Worm (Caenorhabditis elegans) whole organism, early embryonic: ENCODE results near the gene ZC443.3.

Source experiments
- aly-1 ChIP-seq: sonication (generic microtip); optimal IDR thresholded peaks from 2 replicates; lab custom pipeline; 2016; ENCODE audit warnings: missing genetic modification characterization, missing compliant biosample characterization
- ama-1 ChIP-seq: fragments of 150-350 bp; optimal IDR thresholded peaks from 2 replicates; lab custom pipeline; 2014
- sea-1 ChIP-seq: fragments of 200-800 bp; sonication (Bioruptor generic); conservative IDR thresholded peaks from 2 replicates; pipeline ENCODE4 v1.3.6; 2022; ENCODE audit warnings: missing genetic modification characterization, missing compliant biosample characterization
- tra-4 ChIP-seq: sonication (generic microtip); optimal IDR thresholded peaks from 2 replicates; lab custom pipeline; 2017; ENCODE audit warnings: missing genetic modification characterization, missing compliant biosample characterization

DNA sequence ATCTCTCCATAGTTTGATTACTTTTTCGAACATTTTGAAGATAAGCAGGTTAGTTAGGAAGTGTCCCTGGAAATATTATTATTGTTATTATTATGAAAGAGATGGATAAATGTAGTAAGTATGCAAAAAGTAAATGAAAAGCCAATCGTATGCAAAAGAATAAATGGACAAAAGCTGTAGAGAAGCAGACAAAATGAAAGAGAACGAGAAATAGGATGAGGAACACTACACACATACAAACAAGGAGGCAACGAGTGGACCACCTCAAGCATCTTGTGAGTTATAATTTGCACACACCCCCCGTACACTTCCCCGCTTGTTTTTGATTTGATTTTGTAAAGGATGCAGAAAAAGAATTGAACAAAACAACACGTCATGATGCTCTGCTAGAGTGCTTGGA, 2.8 kb downstream of the ZC443.3 start, which contains the start of gene ZC443.2:
- TF ChIP-seq ama-1, result no peak
- TF ChIP-seq tra-4 (tag; lab: Kevin White, UChicago), result no peak
- no peak for TF ChIP-seq aly-1 (tag; lab: Kevin White, UChicago)
- TF ChIP-seq sea-1 (GFP tag; lab: Robert Waterston, UW), result no peak
